Fruit fly (Drosophila melanogaster) whole organism, prepupa: Measurements from ENCODE around the gene larp.

Experiments used
- Blimp-1 ChIP-seq: fragments of 200-800 bp; sonication (Bioruptor generic); optimal IDR thresholded peaks from 3 replicates; lab custom pipeline; 2017; ENCODE audit warnings: missing biosample characterization, missing genetic modification characterization, mild to moderate bottlenecking, moderate library complexity, missing genetic modification reagents
- CG10631 ChIP-seq: fragments of 200-800 bp; sonication (Bioruptor generic); optimal IDR thresholded peaks from 2 replicates; lab custom pipeline; 2016; ENCODE audit warnings: missing biosample characterization, missing genetic modification characterization
- CG10669 ChIP-seq: fragments of 200-800 bp; sonication (Bioruptor generic); optimal IDR thresholded peaks from 3 replicates; lab custom pipeline; 2018; ENCODE audit warnings: missing biosample characterization, mild to moderate bottlenecking, missing genetic modification characterization, moderate library complexity
- CG11294 ChIP-seq: fragments of 200-800 bp; sonication (Bioruptor generic); IDR thresholded peaks from 2 replicates; pipeline ENCODE4 v1.3.6; 2022; ENCODE audit warnings: missing biosample characterization, missing genetic modification characterization
- CG11762 ChIP-seq: fragments of 200-800 bp; sonication (Bioruptor generic); optimal IDR thresholded peaks from 3 replicates; lab custom pipeline; 2016; ENCODE audit warnings: missing biosample characterization, missing genetic modification characterization; ENCODE audit not compliant: insufficient read depth
- CG11902 ChIP-seq: fragments of 200-800 bp; sonication (Bioruptor generic); optimal IDR thresholded peaks from 3 replicates; lab custom pipeline; 2016; ENCODE audit warnings: missing biosample characterization, missing genetic modification characterization
- CG1621 ChIP-seq: fragments of 200-800 bp; sonication (Bioruptor generic); optimal IDR thresholded peaks from 3 replicates; lab custom pipeline; 2018; ENCODE audit warnings: missing biosample characterization, mild to moderate bottlenecking, missing genetic modification characterization
- CG16779 ChIP-seq: fragments of 200-800 bp; sonication (Bioruptor generic); optimal IDR thresholded peaks from 3 replicates; lab custom pipeline; 2017; ENCODE audit warnings: missing biosample characterization, mild to moderate bottlenecking, missing genetic modification characterization
- CG3032 ChIP-seq: fragments of 200-800 bp; optimal IDR thresholded peaks from 2 replicates; lab custom pipeline; 2019; ENCODE audit warnings: missing biosample characterization, mild to moderate bottlenecking, missing genetic modification characterization, moderate library complexity
- CG31627 ChIP-seq: fragments of 200-800 bp; sonication (Bioruptor generic); optimal IDR thresholded peaks from 3 replicates; lab custom pipeline; 2016; ENCODE audit warnings: missing biosample characterization, missing genetic modification characterization
- CG32006 ChIP-seq: fragments of 200-800 bp; sonication (Bioruptor generic); optimal IDR thresholded peaks from 3 replicates; lab custom pipeline; 2017; ENCODE audit warnings: missing biosample characterization, mild to moderate bottlenecking, missing genetic modification characterization
- CG3919 ChIP-seq: fragments of 200-800 bp; sonication (Bioruptor generic); optimal IDR thresholded peaks from 3 replicates; lab custom pipeline; 2016; ENCODE audit warnings: missing biosample characterization, missing genetic modification characterization
- CG4318 ChIP-seq: fragments of 200-800 bp; sonication (Bioruptor generic); optimal IDR thresholded peaks from 3 replicates; lab custom pipeline; 2017; ENCODE audit warnings: missing biosample characterization, mild to moderate bottlenecking, missing genetic modification characterization
- CG6163 ChIP-seq: fragments of 200-800 bp; sonication (Bioruptor generic); IDR thresholded peaks from 3 replicates; pipeline ENCODE4 v1.3.6; 2022; ENCODE audit warnings: missing biosample characterization, missing genetic modification characterization
- CG6792 ChIP-seq: fragments of 200-800 bp; sonication (Bioruptor generic); optimal IDR thresholded peaks from 3 replicates; lab custom pipeline; 2016; ENCODE audit warnings: missing biosample characterization, missing genetic modification characterization
- CG6808 ChIP-seq: fragments of 200-800 bp; sonication (Bioruptor generic); optimal IDR thresholded peaks from 3 replicates; lab custom pipeline; 2017; ENCODE audit warnings: missing biosample characterization, missing genetic modification characterization, mild to moderate bottlenecking, moderate library complexity, missing genetic modification reagents
- CG7368 ChIP-seq: fragments of 200-800 bp; sonication (Bioruptor generic); optimal IDR thresholded peaks from 3 replicates; lab custom pipeline; 2016; ENCODE audit warnings: missing biosample characterization, missing genetic modification characterization
- CG8119 ChIP-seq: fragments of 200-800 bp; sonication (Bioruptor generic); IDR thresholded peaks from 3 replicates; pipeline ENCODE4 v1.3.6; 2022; ENCODE audit warnings: missing biosample characterization, missing genetic modification characterization
- CG8319 ChIP-seq: fragments of 200-800 bp; sonication (Bioruptor generic); optimal IDR thresholded peaks from 3 replicates; lab custom pipeline; 2016; ENCODE audit warnings: missing biosample characterization, missing genetic modification characterization
- CG8632 ChIP-seq: fragments of 200-800 bp; sonication (Bioruptor generic); optimal IDR thresholded peaks from 3 replicates; lab custom pipeline; 2016; ENCODE audit warnings: missing biosample characterization, missing genetic modification characterization
- CG9139 ChIP-seq: fragments of 200-800 bp; sonication (Bioruptor generic); optimal IDR thresholded peaks from 3 replicates; lab custom pipeline; 2017; ENCODE audit warnings: missing biosample characterization, mild to moderate bottlenecking, missing genetic modification characterization
- Eip75B ChIP-seq: fragments of 200-800 bp; sonication (Bioruptor generic); optimal IDR thresholded peaks from 3 replicates; lab custom pipeline; 2016; ENCODE audit warnings: missing biosample characterization, missing genetic modification characterization
- Eip78C ChIP-seq: fragments of 200-800 bp; sonication (Bioruptor generic); peaks from one replicate; lab custom pipeline; 2016; ENCODE audit warnings: missing biosample characterization, missing genetic modification characterization
- Ets21C ChIP-seq: fragments of 200-800 bp; sonication (Bioruptor generic); optimal IDR thresholded peaks from 3 replicates; lab custom pipeline; 2016; ENCODE audit warnings: missing biosample characterization, missing genetic modification characterization
- Ets96B ChIP-seq: fragments of 200-800 bp; optimal IDR thresholded peaks from 2 replicates; lab custom pipeline; 2019; ENCODE audit warnings: missing biosample characterization, mild to moderate bottlenecking, missing genetic modification characterization, moderate library complexity
- Hr38 ChIP-seq: sonication (Bioruptor generic); optimal IDR thresholded peaks from 2 replicates; lab custom pipeline; 2016; ENCODE audit warnings: missing biosample characterization, missing genetic modification characterization
- Hr39 ChIP-seq: fragments of 200-800 bp; sonication (Bioruptor generic); optimal IDR thresholded peaks from 2 replicates; lab custom pipeline; 2016; ENCODE audit warnings: missing biosample characterization, missing genetic modification characterization
- Hr4 ChIP-seq: fragments of 200-800 bp; sonication (Bioruptor generic); optimal IDR thresholded peaks from 3 replicates; lab custom pipeline; 2016; ENCODE audit warnings: missing biosample characterization, missing genetic modification characterization
- Met ChIP-seq: fragments of 200-800 bp; sonication (Bioruptor generic); optimal IDR thresholded peaks from 3 replicates; lab custom pipeline; 2016; ENCODE audit warnings: missing biosample characterization, missing genetic modification characterization
- OdsH ChIP-seq: fragments of 200-800 bp; sonication (Bioruptor generic); optimal IDR thresholded peaks from 3 replicates; lab custom pipeline; 2016; ENCODE audit warnings: missing biosample characterization, missing genetic modification characterization
- Sox102F ChIP-seq: fragments of 200-800 bp; sonication (Bioruptor generic); optimal IDR thresholded peaks from 2 replicates; lab custom pipeline; 2016; ENCODE audit warnings: missing biosample characterization, mild to moderate bottlenecking, missing genetic modification characterization
- Sox14 ChIP-seq: fragments of 200-800 bp; sonication (Bioruptor generic); optimal IDR thresholded peaks from 3 replicates; lab custom pipeline; 2016; ENCODE audit warnings: missing biosample characterization, missing genetic modification characterization
- achi ChIP-seq: fragments of 200-800 bp; sonication (Bioruptor generic); optimal IDR thresholded peaks from 3 replicates; lab custom pipeline; 2016; ENCODE audit warnings: missing biosample characterization, missing genetic modification characterization
- acj6 ChIP-seq: fragments of 200-800 bp; sonication (Bioruptor generic); optimal IDR thresholded peaks from 3 replicates; lab custom pipeline; 2016; ENCODE audit warnings: missing biosample characterization, missing genetic modification characterization
- cyc ChIP-seq: fragments of 200-800 bp; sonication (Bioruptor generic); optimal IDR thresholded peaks from 3 replicates; lab custom pipeline; 2016; ENCODE audit warnings: missing biosample characterization, missing genetic modification characterization
- dac ChIP-seq: fragments of 200-800 bp; sonication (Bioruptor generic); optimal IDR thresholded peaks from 2 replicates; lab custom pipeline; 2017; ENCODE audit warnings: missing biosample characterization, mild to moderate bottlenecking, missing genetic modification characterization
- dsx ChIP-seq: fragments of 200-800 bp; optimal IDR thresholded peaks from 3 replicates; lab custom pipeline; 2019; ENCODE audit warnings: missing biosample characterization, mild to moderate bottlenecking, missing genetic modification characterization, moderate library complexity; ENCODE audit not compliant: poor library complexity, severe bottlenecking
- eg ChIP-seq: fragments of 200-800 bp; sonication (Bioruptor generic); IDR thresholded peaks from 3 replicates; pipeline ENCODE4 v1.3.6; 2022; ENCODE audit warnings: missing biosample characterization, missing genetic modification characterization
- esn ChIP-seq: fragments of 200-800 bp; sonication (Bioruptor generic); optimal IDR thresholded peaks from 2 replicates; lab custom pipeline; 2016; ENCODE audit warnings: missing biosample characterization, mild to moderate bottlenecking, missing genetic modification characterization, moderate library complexity
- fd59A ChIP-seq: fragments of 200-800 bp; sonication (Bioruptor generic); optimal IDR thresholded peaks from 2 replicates; lab custom pipeline; 2017; ENCODE audit warnings: missing biosample characterization, mild to moderate bottlenecking, missing genetic modification characterization, missing genetic modification reagents
- fd85E ChIP-seq: fragments of 200-800 bp; sonication (Bioruptor generic); optimal IDR thresholded peaks from 3 replicates; lab custom pipeline; 2016; ENCODE audit warnings: missing biosample characterization, missing genetic modification characterization
- fkh ChIP-seq: fragments of 200-800 bp; sonication (Bioruptor generic); optimal IDR thresholded peaks from 3 replicates; lab custom pipeline; 2017; ENCODE audit warnings: missing biosample characterization, mild to moderate bottlenecking, missing genetic modification characterization, moderate library complexity
- lz ChIP-seq: fragments of 200-800 bp; sonication (Bioruptor generic); optimal IDR thresholded peaks from 3 replicates; lab custom pipeline; 2016; ENCODE audit warnings: missing biosample characterization, missing genetic modification characterization
- net ChIP-seq: fragments of 200-800 bp; sonication (Bioruptor generic); optimal IDR thresholded peaks from 3 replicates; lab custom pipeline; 2016; ENCODE audit warnings: missing biosample characterization, missing genetic modification characterization
- ss ChIP-seq, 2 experiments: fragments of 200-800 bp; sonication (Bioruptor generic); optimal IDR thresholded peaks; 2 replicates in 1 of 2; 3 replicates in 1 of 2; lab custom pipeline; 2017 to 2018; ENCODE audit warnings: mild to moderate bottlenecking in 2 of 2, missing biosample characterization in 2 of 2, missing genetic modification characterization in 2 of 2, moderate library complexity in 1 of 2
- topi ChIP-seq: fragments of 200-800 bp; sonication (Bioruptor generic); optimal IDR thresholded peaks from 3 replicates; lab custom pipeline; 2016; ENCODE audit warnings: missing biosample characterization, missing genetic modification characterization

larp gene

DNA sequence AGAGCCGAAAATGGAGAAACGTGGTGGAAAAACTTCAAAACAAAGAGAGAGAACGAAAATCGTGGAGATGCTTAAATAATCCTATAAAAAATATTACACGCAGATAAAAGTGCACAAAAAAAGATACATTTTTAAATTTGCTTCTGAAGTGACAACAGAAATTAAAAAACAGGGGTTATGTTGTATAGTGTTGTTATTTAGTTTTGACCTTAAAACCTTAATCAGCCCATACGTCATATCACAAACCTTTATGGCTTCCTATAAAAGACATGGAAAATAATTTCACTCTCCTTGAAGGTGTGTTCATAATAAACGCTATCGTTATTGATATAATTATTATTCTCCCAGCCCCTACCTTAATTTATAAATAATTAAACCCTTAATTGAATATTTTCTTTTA, 9.1 kb downstream of the larp start (continued):
- TF ChIP-seq fd85E (GFP tag; lab: Kevin White, UChicago) (no peak), CG7368 (no peak), CG11294 (GFP tag; lab: Robert Waterston, UW) (no peak), Ets96B (tag; lab: Kevin White, UChicago) (peak; percentile 0), Sox102F (GFP tag; lab: Kevin White, UChicago) (peak; percentile 27), CG16779 (tag; lab: Kevin White, UChicago) (no peak), achi (GFP tag; lab: Kevin White, UChicago) (peak; percentile 44), CG8119 (GFP tag; lab: Robert Waterston, UW) (no peak), Hr38 (GFP tag; lab: Kevin White, UChicago) (no peak), CG8632 (GFP tag; lab: Kevin White, UChicago) (peak; percentile 54), CG6792 (peak; percentile 31), Met (GFP tag; lab: Kevin White, UChicago) (peak; percentile 48), Eip75B (GFP tag; lab: Kevin White, UChicago) (peak; percentile 28), cyc (GFP tag; lab: Kevin White, UChicago) (no peak), CG9139 (no peak), CG6163 (GFP tag; lab: Robert Waterston, UW) (no peak), ss (GFP tag; optimal IDR thresholded peaks at IDR 0.05; lab: Kevin White, UChicago) (no peak), Hr39 (GFP tag; lab: Kevin White, UChicago) (peak; percentile 57), dac (GFP tag; lab: Kevin White, UChicago) (no peak), net (GFP tag; lab: Kevin White, UChicago) (no peak), CG31627 (peak; percentile 24), CG3032 (no peak)

DNA sequence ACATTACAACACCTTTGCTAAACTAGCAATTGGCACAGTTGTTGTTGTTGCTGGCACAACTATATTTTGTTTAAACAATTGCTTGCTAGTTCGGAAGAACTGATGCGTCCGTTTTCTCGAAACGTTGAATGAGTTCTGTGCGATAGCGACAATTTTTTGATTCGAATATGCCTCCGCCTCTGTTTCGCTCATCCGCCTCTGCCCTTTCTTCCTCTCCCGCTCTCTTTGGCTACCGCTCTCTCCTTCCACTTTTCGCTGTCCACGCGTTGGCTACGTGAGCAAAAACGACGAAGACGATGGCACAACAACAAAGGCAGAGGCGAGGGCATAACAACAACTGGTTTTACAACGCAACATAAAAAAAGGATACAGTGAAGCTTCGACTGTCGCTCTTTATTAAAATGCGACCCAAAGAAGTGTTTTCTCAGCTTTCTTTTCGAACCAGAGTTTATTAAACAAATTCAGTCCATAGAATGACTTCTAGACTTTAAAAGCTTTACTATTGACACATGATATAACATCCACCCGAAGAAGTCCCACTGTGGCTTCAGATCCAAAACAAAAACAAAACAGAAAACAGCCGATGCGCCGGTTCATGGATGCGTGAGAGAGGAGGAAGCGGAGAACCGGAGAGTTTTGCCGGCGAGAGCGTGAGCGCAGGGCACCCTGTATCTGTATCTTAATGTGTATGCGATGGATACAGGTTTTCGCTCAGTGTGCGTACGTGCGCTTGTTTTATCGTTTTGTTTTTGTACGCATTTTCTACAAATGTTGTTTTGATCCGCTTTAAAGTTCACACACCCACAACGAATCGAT, 9.9 kb downstream of the larp start:
- TF ChIP-seq CG8319 (GFP tag; lab: Kevin White, UChicago), result peak; percentile 100
- TF ChIP-seq Met (GFP tag; lab: Kevin White, UChicago), result peak; percentile 100
- no peak for TF ChIP-seq CG8119 (GFP tag; lab: Robert Waterston, UW)
- TF ChIP-seq Eip75B (GFP tag; lab: Kevin White, UChicago), result peak; percentile 100
- peak; percentile 100 for TF ChIP-seq Ets96B (tag; lab: Kevin White, UChicago)
- peak; percentile 100 for TF ChIP-seq CG1621 (tag; lab: Kevin White, UChicago)
- TF ChIP-seq Ets21C (GFP tag; lab: Kevin White, UChicago), result peak; percentile 100
- peak; percentile 100 for TF ChIP-seq CG3919 (GFP tag; lab: Kevin White, UChicago)
- peak; percentile 99 for TF ChIP-seq Hr38 (GFP tag; lab: Kevin White, UChicago)
- TF ChIP-seq CG10631 (GFP tag; lab: Kevin White, UChicago), result peak; percentile 100
- TF ChIP-seq fd59A, result peak; percentile 100
- peak; percentile 100 for TF ChIP-seq topi (GFP tag; lab: Kevin White, UChicago)
- TF ChIP-seq CG11902 (GFP tag; lab: Kevin White, UChicago), result peak; percentile 99
- peak; percentile 100 for TF ChIP-seq CG32006 (GFP tag; lab: Kevin White, UChicago)
- peak; percentile 100 for TF ChIP-seq Eip78C (GFP tag; lab: Kevin White, UChicago)
- peak; percentile 100 for TF ChIP-seq acj6 (GFP tag; lab: Kevin White, UChicago)
- peak; percentile 100 for TF ChIP-seq CG10669 (GFP tag; lab: Kevin White, UChicago)
- peak; percentile 100 for TF ChIP-seq dsx (GFP tag; lab: Kevin White, UChicago)
- TF ChIP-seq CG4318 (GFP tag; lab: Kevin White, UChicago), result peak; percentile 100
- peak; percentile 100 for TF ChIP-seq OdsH
- peak; percentile 100 for TF ChIP-seq ss (GFP tag; optimal IDR thresholded peaks at IDR 0.05; lab: Kevin White, UChicago)
- peak; percentile 99 for TF ChIP-seq CG11762
- TF ChIP-seq lz, result peak; percentile 100
- no peak for TF ChIP-seq CG11294 (GFP tag; lab: Robert Waterston, UW)
- peak; percentile 99 for TF ChIP-seq fd85E (GFP tag; lab: Kevin White, UChicago)
- no peak for TF ChIP-seq CG6163 (GFP tag; lab: Robert Waterston, UW)
- peak; percentile 100 for TF ChIP-seq dac (GFP tag; lab: Kevin White, UChicago)
- TF ChIP-seq Hr4 (GFP tag; lab: Kevin White, UChicago), result peak; percentile 100
- peak; percentile 96 for TF ChIP-seq fkh (GFP tag; lab: Kevin White, UChicago)
- TF ChIP-seq Blimp-1, result peak; percentile 97
- peak; percentile 100 for TF ChIP-seq CG9139
- peak; percentile 99 for TF ChIP-seq CG6808 (GFP tag; lab: Kevin White, UChicago)
- TF ChIP-seq net (GFP tag; lab: Kevin White, UChicago), result peak; percentile 100
- TF ChIP-seq esn (GFP tag; lab: Kevin White, UChicago), result peak; percentile 100
- no peak for TF ChIP-seq eg (GFP tag; lab: Robert Waterston, UW)
- peak; percentile 100 for TF ChIP-seq CG7368
- peak; percentile 100 for TF ChIP-seq Sox14
- TF ChIP-seq CG3032, result peak; percentile 100
